Fruit fly (Drosophila melanogaster): ENCODE results near the gene AcCoAS.

AcCoAS gene

dm6 chr3L:21304400-21304799 lies 24.4 kb upstream of the AcCoAS start, which contains the start of the genes CG11309 and CG7632 (continued):
- peak; percentile 98 for TF ChIP-seq dac (GFP tag; optimal IDR thresholded peaks at IDR 0.05)
- peak; percentile 99 for TF ChIP-seq CG9139 (GFP tag; optimal IDR thresholded peaks at IDR 0.05)
- peak; percentile 99 for TF ChIP-seq fd59A (GFP tag; optimal IDR thresholded peaks at IDR 0.05)
- peak; percentile 99 for TF ChIP-seq Sox14 (GFP tag; optimal IDR thresholded peaks at IDR 0.05)
- peak; percentile 99 for TF ChIP-seq achi (GFP tag; optimal IDR thresholded peaks at IDR 0.05)
- peak; percentile 100 for TF ChIP-seq net (GFP tag; optimal IDR thresholded peaks at IDR 0.05)
- peak; percentile 99 for TF ChIP-seq CG16779 (tag; optimal IDR thresholded peaks at IDR 0.05)
- peak; percentile 98 for TF ChIP-seq Ets21C (GFP tag; optimal IDR thresholded peaks at IDR 0.05)

dm6 chr3L:21303659-21304058 lies 23.6 kb upstream of the AcCoAS start:
- TF ChIP-seq CG6854 (GFP tag; optimal IDR thresholded peaks at IDR 0.05) (no peak), Eip78C (GFP tag) (no peak), lz (GFP tag; optimal IDR thresholded peaks at IDR 0.05) (no peak), Lpt (GFP tag; optimal IDR thresholded peaks at IDR 0.05) (no peak), pdm3 (GFP tag; optimal IDR thresholded peaks at IDR 0.05) (no peak), CG11762 (GFP tag; optimal IDR thresholded peaks at IDR 0.05; ENCODE audit: insufficient read depth) (no peak), Met (GFP tag; optimal IDR thresholded peaks at IDR 0.05) (no peak), CG10631 (GFP tag; optimal IDR thresholded peaks at IDR 0.05) (no peak), CG6792 (GFP tag; optimal IDR thresholded peaks at IDR 0.05) (no peak), eg (GFP tag; IDR thresholded peaks at IDR 0.05) (no peak), CG6163 (GFP tag; IDR thresholded peaks at IDR 0.05) (no peak), CG6276 (GFP tag; optimal IDR thresholded peaks at IDR 0.05) (no peak), CG6808 (GFP tag; optimal IDR thresholded peaks at IDR 0.05) (no peak), CG3032 (tag; optimal IDR thresholded peaks at IDR 0.05) (no peak), achi (GFP tag; optimal IDR thresholded peaks at IDR 0.05) (no peak), CG7368 (GFP tag; optimal IDR thresholded peaks at IDR 0.05) (no peak), CG32006 (GFP tag; optimal IDR thresholded peaks at IDR 0.05) (no peak), CG11902 (GFP tag; optimal IDR thresholded peaks at IDR 0.05) (no peak)

dm6 chr3L:21302493-21302892 lies 22.4 kb upstream of the AcCoAS start:
- TF ChIP-seq dac (GFP tag; optimal IDR thresholded peaks at IDR 0.05) (no peak), CG11902 (GFP tag; optimal IDR thresholded peaks at IDR 0.05) (no peak), fd85E (GFP tag; optimal IDR thresholded peaks at IDR 0.05) (no peak), CG16779 (tag; optimal IDR thresholded peaks at IDR 0.05) (no peak), Hr38 (GFP tag; optimal IDR thresholded peaks at IDR 0.05) (no peak), salr (GFP tag; optimal IDR thresholded peaks at IDR 0.05) (no peak), Ets21C (GFP tag; optimal IDR thresholded peaks at IDR 0.05) (no peak), svp (GFP tag) (no peak), Blimp-1 (GFP tag; optimal IDR thresholded peaks at IDR 0.05) (no peak), Hr4 (GFP tag; optimal IDR thresholded peaks at IDR 0.05) (no peak), ss (GFP tag; optimal IDR thresholded peaks at IDR 0.05) (no peak)

dm6 chr3L:21301737-21302487 lies 21.9 kb upstream of the AcCoAS start:
- TF ChIP-seq CG32006 (GFP tag; optimal IDR thresholded peaks at IDR 0.05) (no peak), ss (GFP tag; optimal IDR thresholded peaks at IDR 0.05) (no peak), CG8119 (GFP tag; IDR thresholded peaks at IDR 0.05) (no peak), fkh (GFP tag; optimal IDR thresholded peaks at IDR 0.05) (no peak), CG3919 (GFP tag; optimal IDR thresholded peaks at IDR 0.05) (peak; percentile 31), CG16779 (tag; optimal IDR thresholded peaks at IDR 0.05) (no peak), cyc (GFP tag; optimal IDR thresholded peaks at IDR 0.05) (no peak), dac (GFP tag; optimal IDR thresholded peaks at IDR 0.05) (no peak), CG10631 (GFP tag; optimal IDR thresholded peaks at IDR 0.05) (no peak), CG6276 (GFP tag; optimal IDR thresholded peaks at IDR 0.05) (no peak), fd85E (GFP tag; optimal IDR thresholded peaks at IDR 0.05) (no peak), Gug (GFP tag; IDR thresholded peaks at IDR 0.05) (no peak), Hr38 (GFP tag; optimal IDR thresholded peaks at IDR 0.05) (no peak), Hr39 (GFP tag; optimal IDR thresholded peaks at IDR 0.05) (no peak), achi (GFP tag; optimal IDR thresholded peaks at IDR 0.05) (no peak), topi (GFP tag; optimal IDR thresholded peaks at IDR 0.05) (no peak), CG6163 (GFP tag; IDR thresholded peaks at IDR 0.05) (no peak), CG6854 (GFP tag; optimal IDR thresholded peaks at IDR 0.05) (no peak), svp (GFP tag) (no peak), Hr4 (GFP tag; optimal IDR thresholded peaks at IDR 0.05) (no peak), CG1621 (tag; optimal IDR thresholded peaks at IDR 0.05) (no peak), eg (GFP tag; IDR thresholded peaks at IDR 0.05) (no peak), Eip78C (GFP tag) (peak; percentile 86), Lpt (GFP tag; optimal IDR thresholded peaks at IDR 0.05) (no peak), CG11902 (GFP tag; optimal IDR thresholded peaks at IDR 0.05) (no peak), Sox15 (GFP tag; optimal IDR thresholded peaks at IDR 0.05) (no peak), lz (GFP tag; optimal IDR thresholded peaks at IDR 0.05) (no peak), CG15336 (GFP tag; IDR thresholded peaks at IDR 0.05) (no peak), Sox14 (GFP tag; optimal IDR thresholded peaks at IDR 0.05) (no peak), CG10669 (GFP tag; optimal IDR thresholded peaks at IDR 0.05) (peak; percentile 3)

Measured in whole organism, prepupa.